Worm (Caenorhabditis elegans) whole organism, L4 larva: ENCODE measurements around the gene slc-17.3.

Experiments
- F10B5.3 ChIP-seq: sonication (generic microtip); optimal IDR thresholded peaks from 2 replicates; lab custom pipeline; 2016; ENCODE audit warnings: mild to moderate bottlenecking, missing genetic modification characterization, missing compliant biosample characterization
- F26F4.8 ChIP-seq: fragments of 200-800 bp; sonication (Bioruptor generic); conservative IDR thresholded peaks from 2 replicates; pipeline ENCODE4 v1.3.6; 2022; ENCODE audit warnings: missing genetic modification characterization, missing compliant biosample characterization
- F44E2.7 ChIP-seq: fragments of 200-800 bp; sonication (Bioruptor generic); IDR thresholded peaks from 2 replicates; pipeline ENCODE4 v2.1.2; 2022; ENCODE audit warnings: missing genetic modification characterization, missing compliant biosample characterization
- Y75B8A.6 ChIP-seq: fragments of 200-800 bp; sonication (Bioruptor generic); IDR thresholded peaks from 2 replicates; pipeline ENCODE4 v1.3.6; 2022; ENCODE audit warnings: missing genetic modification reagents, missing genetic modification characterization, missing compliant biosample characterization
- ctbp-1 ChIP-seq: fragments of 200-800 bp; sonication (Bioruptor generic); IDR thresholded peaks from 2 replicates; pipeline ENCODE4 v1.3.6; 2022; ENCODE audit warnings: missing genetic modification reagents, missing genetic modification characterization, missing compliant biosample characterization
- dmd-9 ChIP-seq: fragments of 200-800 bp; sonication (Bioruptor generic); IDR thresholded peaks from 2 replicates; pipeline ENCODE4 v1.3.6; 2022; ENCODE audit warnings: missing genetic modification reagents, missing genetic modification characterization, missing compliant biosample characterization
- dve-1 ChIP-seq: sonication (generic microtip); optimal IDR thresholded peaks from 2 replicates; lab custom pipeline; 2017; ENCODE audit warnings: antibody characterized with exemption, mild to moderate bottlenecking, missing genetic modification characterization, missing compliant biosample characterization; ENCODE audit not compliant: insufficient read depth
- egl-27 ChIP-seq: sonication (generic microtip); optimal IDR thresholded peaks from 3 replicates; lab custom pipeline; 2017; ENCODE audit warnings: missing biosample characterization, missing genetic modification reagents, missing genetic modification characterization
- egl-43 ChIP-seq: fragments of 200-800 bp; sonication (Bioruptor generic); IDR thresholded peaks from 2 replicates; pipeline ENCODE4 v1.3.6; 2022; ENCODE audit warnings: missing genetic modification reagents, missing genetic modification characterization, missing compliant biosample characterization
- fkh-10 ChIP-seq: fragments of 150-350 bp; optimal IDR thresholded peaks from 2 replicates; lab custom pipeline; 2014; ENCODE audit warnings: missing biosample characterization, missing genetic modification reagents, missing genetic modification characterization
- hif-1 ChIP-seq, 2 experiments: sonication (generic microtip); optimal IDR thresholded peaks; 2 replicates each; lab custom pipeline; 2016 to 2017; ENCODE audit warnings: missing compliant biosample characterization in 2 of 2, missing genetic modification characterization in 2 of 2, missing genetic modification reagents in 2 of 2, missing genotype in 2 of 2, mild to moderate bottlenecking in 1 of 2
- hlh-30 ChIP-seq: sonication (generic microtip); optimal IDR thresholded peaks from 2 replicates; lab custom pipeline; 2017; ENCODE audit warnings: antibody characterized with exemption, mild to moderate bottlenecking, missing genetic modification characterization, missing compliant biosample characterization; ENCODE audit not compliant: insufficient read depth
- madf-9 ChIP-seq: fragments of 200-800 bp; sonication (Bioruptor generic); conservative IDR thresholded peaks from 2 replicates; pipeline ENCODE4 v1.3.6; 2022; ENCODE audit warnings: missing genetic modification reagents, missing genetic modification characterization, missing compliant biosample characterization
- mep-1 ChIP-seq: fragments of 150-350 bp; sonication (generic microtip); optimal IDR thresholded peaks from 3 replicates; lab custom pipeline; 2014; ENCODE audit warnings: missing biosample characterization, missing genetic modification characterization
- mxl-3 ChIP-seq: fragments of 200-800 bp; sonication (Bioruptor generic); optimal IDR thresholded peaks from 2 replicates; lab custom pipeline; 2018; ENCODE audit warnings: mild to moderate bottlenecking, missing genetic modification characterization, missing compliant biosample characterization
- nhr-11 ChIP-seq: fragments of 150-350 bp; optimal IDR thresholded peaks from 2 replicates; lab custom pipeline; 2014; ENCODE audit warnings: missing biosample characterization, missing genetic modification characterization
- nhr-237 ChIP-seq: sonication (generic microtip); optimal IDR thresholded peaks from 2 replicates; lab custom pipeline; 2017; ENCODE audit warnings: missing biosample characterization, missing genetic modification characterization
- nhr-28 ChIP-seq: fragments of 150-350 bp; optimal IDR thresholded peaks from 2 replicates; lab custom pipeline; 2014; ENCODE audit warnings: missing biosample characterization, missing genetic modification characterization
- nhr-48 ChIP-seq: sonication (generic microtip); optimal IDR thresholded peaks from 2 replicates; lab custom pipeline; 2016; ENCODE audit warnings: mild to moderate bottlenecking, missing genetic modification characterization, missing compliant biosample characterization
- nhr-76 ChIP-seq: fragments of 150-350 bp; optimal IDR thresholded peaks from 2 replicates; lab custom pipeline; 2014; ENCODE audit warnings: missing biosample characterization, missing genetic modification characterization
- php-3 ChIP-seq: fragments of 200-800 bp; sonication (Bioruptor generic); IDR thresholded peaks from 2 replicates; pipeline ENCODE4 v1.3.6; 2022; ENCODE audit warnings: missing genetic modification reagents, missing genetic modification characterization, missing compliant biosample characterization
- set-16 ChIP-seq: fragments of 200-800 bp; sonication (Bioruptor generic); IDR thresholded peaks from 2 replicates; pipeline ENCODE4 v1.3.6; 2022; ENCODE audit warnings: missing genetic modification reagents, missing genetic modification characterization, missing compliant biosample characterization
- snpc-1.2 ChIP-seq: fragments of 200-800 bp; sonication (Bioruptor generic); IDR thresholded peaks from 2 replicates; pipeline ENCODE4 v1.3.6; 2022; ENCODE audit warnings: missing genetic modification reagents, missing genetic modification characterization, missing compliant biosample characterization
- spr-1 ChIP-seq: sonication (generic microtip); optimal IDR thresholded peaks from 2 replicates; lab custom pipeline; 2016; ENCODE audit warnings: mild to moderate bottlenecking, missing genetic modification characterization, missing compliant biosample characterization
- tra-1 ChIP-seq: fragments of 200-800 bp; sonication (Bioruptor generic); IDR thresholded peaks from 2 replicates; pipeline ENCODE4 v1.3.6; 2022; ENCODE audit warnings: missing genetic modification reagents, missing genetic modification characterization, missing compliant biosample characterization
- unc-62 ChIP-seq, 3 experiments: fragments of 150-350 bp in 1 of 3; sonication (generic microtip); optimal IDR thresholded peaks in 2 of 3; peaks in 1 of 3; 1 replicate in 1 of 3; 2 replicates in 2 of 3; lab custom pipeline; 2014 to 2017; ENCODE audit warnings: missing biosample characterization in 3 of 3, missing genetic modification characterization in 3 of 3, missing genetic modification reagents in 3 of 3, missing genotype in 1 of 3
- zfp-2 ChIP-seq: sonication (generic microtip); optimal IDR thresholded peaks from 2 replicates; lab custom pipeline; 2016; ENCODE audit warnings: mild to moderate bottlenecking, missing genetic modification characterization, missing compliant biosample characterization

The slc-17.3 gene

DNA sequence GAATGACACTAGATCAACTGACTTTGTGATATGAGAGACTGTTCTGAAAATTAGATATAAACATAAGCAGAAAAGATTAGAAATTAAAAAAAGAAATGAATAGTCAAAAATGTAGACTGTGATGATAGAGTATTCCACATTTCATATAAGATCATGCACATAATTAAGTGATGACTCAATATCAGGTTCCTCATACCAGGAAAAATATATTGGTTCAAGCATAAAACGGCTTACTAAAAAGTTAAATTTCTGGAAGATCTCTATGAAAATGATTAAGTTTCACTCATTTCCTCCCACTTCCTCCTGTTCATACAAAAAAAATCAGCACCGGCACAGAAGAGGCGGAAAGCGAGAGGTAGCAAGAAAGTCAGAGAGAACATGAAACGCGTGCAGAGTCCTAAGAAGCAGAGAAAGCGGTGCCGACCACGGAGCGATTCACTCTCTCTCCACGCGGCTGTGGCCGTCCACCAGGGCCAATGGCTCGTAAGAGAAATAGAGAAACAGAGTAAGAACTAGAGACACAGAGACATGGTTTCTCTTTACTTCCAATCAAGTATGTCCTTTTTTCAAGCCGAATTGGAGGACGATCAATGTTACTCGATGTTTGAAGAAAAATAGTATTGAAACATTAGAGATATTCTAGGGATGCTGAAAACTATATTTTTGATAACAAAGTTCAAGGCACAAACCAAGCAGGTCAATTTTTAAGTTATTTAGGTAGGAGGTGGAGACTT lies 26.7 kb upstream of the slc-17.3 start, which contains the start of the genes ZK688.5 and fahd-1 (continued):
- peak; percentile 72 for TF ChIP-seq nhr-28 (tag; lab: Kevin White, UChicago)
- no peak for TF ChIP-seq F44E2.7
- TF ChIP-seq, all 104 proteins: peak for 36

DNA sequence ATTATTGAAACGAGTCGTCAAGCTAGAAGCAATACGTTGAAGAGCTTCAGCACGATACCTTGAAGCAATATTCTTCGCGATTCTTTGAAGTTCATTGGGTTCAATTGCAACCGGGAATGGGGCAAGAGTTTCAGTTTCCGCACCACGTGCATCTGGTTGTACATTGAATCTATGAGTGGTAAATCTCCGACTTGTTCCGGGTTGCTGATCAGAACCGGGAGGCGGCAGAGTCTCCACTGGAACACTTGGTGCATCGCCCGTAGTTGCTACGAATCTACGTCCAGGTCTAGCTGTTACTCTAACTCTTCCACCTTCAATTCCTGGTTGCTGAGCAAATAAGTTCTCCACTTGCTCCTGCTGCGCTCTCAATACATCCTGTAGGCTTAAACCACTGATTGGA lies 23.9 kb upstream of the slc-17.3 start:
- TF ChIP-seq php-3 (no peak), hif-1 (tag; optimal IDR thresholded peaks at IDR 0.05; lab: Kevin White, UChicago) (no peak), Y75B8A.6 (no peak)

- TF ChIP-seq mep-1 (tag; lab: Kevin White, UChicago) (peak; percentile 27), dve-1 (peak; percentile 3), hif-1 (tag; optimal IDR thresholded peaks at IDR 0.05; lab: Kevin White, UChicago) (no peak)
Observed at ce11 chrIII:7884863-7885262, 19.8 kb upstream of the slc-17.3 start, which contains the start of gene ZK688.11. Gene ZK688.11 (minus strand): TSS chrIII:7884963.

ce11 chrIII:7882900-7883299 lies 17.8 kb upstream of the slc-17.3 start, which contains the start of gene ZK688.9:
Gene ZK688.9 (minus strand): TSS chrIII:7883000.
- TF ChIP-seq egl-43 (no peak), set-16 (no peak), tra-1 (no peak), zfp-2 (tag; lab: Kevin White, UChicago) (no peak), spr-1 (tag; lab: Kevin White, UChicago) (no peak), nhr-237 (tag; lab: Kevin White, UChicago) (no peak), ctbp-1 (GFP tag; lab: Robert Waterston, UW) (no peak), F10B5.3 (no peak), nhr-48 (no peak), dve-1 (no peak), F26F4.8 (no peak), hlh-30 (tag; lab: Kevin White, UChicago) (no peak), dmd-9 (GFP tag; lab: Robert Waterston, UW) (no peak)

ce11 chrIII:7880132-7880715 lies 15.1 kb upstream of the slc-17.3 start:
- TF ChIP-seq nhr-11 (tag; lab: Kevin White, UChicago) (peak; percentile 41), nhr-76 (tag; lab: Kevin White, UChicago) (no peak)

DNA sequence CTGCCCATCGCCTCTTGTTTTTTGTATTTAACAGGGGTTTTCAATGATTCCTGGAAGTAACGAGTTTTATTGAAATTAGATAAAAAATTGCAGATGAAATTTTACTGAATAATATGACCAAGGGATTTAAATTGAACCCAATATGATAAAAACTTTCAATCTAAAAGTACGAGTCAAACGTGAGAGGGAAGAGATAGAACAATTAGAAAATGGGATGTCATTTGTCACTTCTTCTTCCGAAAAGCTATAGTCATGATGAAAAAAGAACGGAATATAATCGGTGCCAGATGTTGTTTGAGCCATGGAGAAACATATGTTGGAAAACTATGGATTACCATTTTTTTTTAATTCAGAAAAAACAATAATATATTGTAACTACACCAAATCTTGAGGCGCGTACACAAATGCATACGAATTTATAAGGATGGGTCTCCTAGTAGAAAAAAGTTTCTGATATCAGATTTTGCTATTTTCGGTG lies 13.8 kb upstream of the slc-17.3 start, which contains the start of gene sup-18:
Gene sup-18 (minus strand): TSS at position 51 of the 478 bp plus-strand sequence.
- TF ChIP-seq mxl-3 (GFP tag; lab: Kevin White, UChicago) (no peak), unc-62 (GFP tag; optimal IDR thresholded peaks at IDR 0.05 in 1 of 2; lab: Kevin White, UChicago) (peak in 1 of 2 experiments; percentile 36), unc-62 (tag; optimal IDR thresholded peaks at IDR 0.05; lab: Kevin White, UChicago) (no peak), tra-1 (no peak)
- TF ChIP-seq, all 104 proteins: peak for 1

DNA sequence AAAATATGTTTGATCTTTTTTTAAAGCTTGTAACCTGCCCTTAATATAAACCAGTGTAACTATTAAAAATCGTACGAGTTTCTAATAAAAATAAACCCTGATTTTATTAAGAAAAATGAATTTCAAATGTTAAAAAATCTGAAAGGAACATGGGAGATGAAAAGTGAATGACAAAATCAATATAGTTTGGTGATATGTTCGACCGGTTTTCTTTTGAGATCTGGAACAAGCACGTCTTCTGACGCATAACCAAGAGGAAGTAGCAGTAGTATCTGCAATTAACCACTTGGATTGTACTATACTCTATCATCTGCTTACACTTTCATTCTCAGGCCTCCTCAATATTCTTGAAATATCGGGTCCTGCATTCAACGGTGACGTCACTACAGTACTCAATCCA lies 12.0 kb upstream of the slc-17.3 start:
- TF ChIP-seq snpc-1.2 (no peak), zfp-2 (tag; lab: Kevin White, UChicago) (no peak), unc-62 (GFP tag; optimal IDR thresholded peaks at IDR 0.05 in 1 of 2; lab: Kevin White, UChicago) (peak in 1 of 2 experiments; percentile 93), unc-62 (tag; optimal IDR thresholded peaks at IDR 0.05; lab: Kevin White, UChicago) (no peak), hlh-30 (tag; lab: Kevin White, UChicago) (no peak), nhr-76 (tag; lab: Kevin White, UChicago) (no peak), nhr-11 (tag; lab: Kevin White, UChicago) (no peak), fkh-10 (GFP tag; lab: Kevin White, UChicago) (no peak), madf-9 (GFP tag; lab: Robert Waterston, UW) (no peak), egl-27 (tag; lab: Kevin White, UChicago) (no peak)
